Worm (Caenorhabditis elegans): ENCODE results near the gene eat-17.
"Not testable (repeated sequence)": the region's sequence is repeated elsewhere in the genome, so short reads cannot be mapped to it uniquely, and the experiment has no call there.

ce11 chrX:16451642-16452041, 35.0 kb upstream of the eat-17 start, which contains the start of gene F38E9.4:
- TF ChIP-seq nhr-28 (tag; optimal IDR thresholded peaks at IDR 0.05); fos-1 (tag; optimal IDR thresholded peaks at IDR 0.05); lin-35 (GFP tag; optimal IDR thresholded peaks at IDR 0.05); lin-15B (tag; optimal IDR thresholded peaks at IDR 0.05); ztf-4 (tag; optimal IDR thresholded peaks at IDR 0.05); snpc-4 (tag; optimal IDR thresholded peaks at IDR 0.05); ama-1 (optimal IDR thresholded peaks at IDR 0.05); lin-14 (GFP tag; optimal IDR thresholded peaks at IDR 0.05); nhr-11 (tag; optimal IDR thresholded peaks at IDR 0.05); egl-13 (tag; optimal IDR thresholded peaks at IDR 0.05); nhr-76 (tag; optimal IDR thresholded peaks at IDR 0.05); ets-5 (GFP tag; IDR thresholded peaks at IDR 0.05); mdl-1 (tag; optimal IDR thresholded peaks at IDR 0.05): not testable (repeated sequence)

Data from whole organism, L1 larva.